Fruit fly (Drosophila melanogaster) whole organism, embryonic: Measurements from ENCODE around the gene TTLL5.
A peak's percentile ranks its signal among the peaks of the same experiment; 100 is the strongest.

Experiments used
- ATbp ChIP-seq: fragments of 200-800 bp; sonication (Bioruptor generic); optimal IDR thresholded peaks from 2 replicates; lab custom pipeline; 2017; ENCODE audit warnings: missing biosample characterization, mild to moderate bottlenecking, missing genetic modification characterization, missing genetic modification reagents
- Atf6 ChIP-seq: fragments of 200-800 bp; sonication (Bioruptor generic); IDR thresholded peaks from 2 replicates; pipeline ENCODE4 v1.3.6; 2022; ENCODE audit warnings: missing biosample characterization, missing genetic modification characterization
- C15 ChIP-seq: fragments of 200-800 bp; sonication (Bioruptor generic); IDR thresholded peaks from 3 replicates; pipeline ENCODE4 v1.3.6; 2022; ENCODE audit warnings: missing biosample characterization, missing genetic modification characterization
- CG10959 ChIP-seq: fragments of 200-800 bp; sonication (Bioruptor generic); IDR thresholded peaks from 2 replicates; pipeline ENCODE4 v1.3.6; 2022; ENCODE audit warnings: missing biosample characterization, missing genetic modification characterization
- CG11560 ChIP-seq: fragments of 200-800 bp; sonication (Bioruptor generic); IDR thresholded peaks from 3 replicates; pipeline ENCODE4 v1.3.6; 2022; ENCODE audit warnings: missing biosample characterization, missing genetic modification characterization
- CG12219 ChIP-seq: fragments of 200-800 bp; sonication (Bioruptor generic); optimal IDR thresholded peaks from 3 replicates; lab custom pipeline; 2018; ENCODE audit warnings: missing biosample characterization, mild to moderate bottlenecking, missing genetic modification characterization
- CG12659 ChIP-seq: fragments of 200-800 bp; sonication (Bioruptor generic); optimal IDR thresholded peaks from 3 replicates; lab custom pipeline; 2017; ENCODE audit warnings: mild to moderate bottlenecking, missing biosample characterization, missing genetic modification reagents, missing genetic modification characterization
- CG12744 ChIP-seq: fragments of 200-800 bp; sonication (Bioruptor generic); optimal IDR thresholded peaks from 2 replicates; lab custom pipeline; 2016; ENCODE audit warnings: missing biosample characterization, missing genetic modification characterization
- CG13894 ChIP-seq: fragments of 200-800 bp; sonication (Bioruptor generic); optimal IDR thresholded peaks from 3 replicates; lab custom pipeline; 2018; ENCODE audit warnings: missing biosample characterization, mild to moderate bottlenecking, missing genetic modification characterization, moderate library complexity
- CG15514 ChIP-seq: fragments of 200-800 bp; sonication (Bioruptor generic); optimal IDR thresholded peaks from 3 replicates; lab custom pipeline; 2017; ENCODE audit warnings: missing biosample characterization, missing genetic modification characterization, mild to moderate bottlenecking, moderate library complexity, missing genetic modification reagents
- CG1647 ChIP-seq: fragments of 200-800 bp; sonication (Bioruptor generic); optimal IDR thresholded peaks from 3 replicates; lab custom pipeline; 2016; ENCODE audit warnings: missing biosample characterization, missing genetic modification characterization
- CG17829 ChIP-seq: fragments of 200-800 bp; optimal IDR thresholded peaks from 2 replicates; lab custom pipeline; 2019; ENCODE audit warnings: missing biosample characterization, mild to moderate bottlenecking, missing genetic modification characterization, moderate library complexity
- CG30431 ChIP-seq: fragments of 200-800 bp; sonication (Bioruptor generic); optimal IDR thresholded peaks from 2 replicates; lab custom pipeline; 2017; ENCODE audit warnings: missing biosample characterization, missing genetic modification characterization
- CG34376 ChIP-seq: fragments of 200-800 bp; sonication (Bioruptor generic); optimal IDR thresholded peaks from 2 replicates; lab custom pipeline; 2018; ENCODE audit warnings: missing biosample characterization, mild to moderate bottlenecking, missing genetic modification characterization
- CG42726 ChIP-seq: fragments of 200-800 bp; sonication (Bioruptor generic); IDR thresholded peaks from 2 replicates; pipeline ENCODE4 v1.3.6; 2022; ENCODE audit warnings: missing biosample characterization, missing genetic modification characterization; ENCODE audit not compliant: partially characterized antibody
- CG4282 ChIP-seq: fragments of 200-800 bp; sonication (Bioruptor generic); optimal IDR thresholded peaks from 2 replicates; lab custom pipeline; 2016; ENCODE audit warnings: missing biosample characterization, missing genetic modification characterization
- CG6791 ChIP-seq: fragments of 200-800 bp; sonication (Bioruptor generic); IDR thresholded peaks from 3 replicates; pipeline ENCODE4 v1.3.6; 2022; ENCODE audit warnings: missing biosample characterization, missing genetic modification characterization; ENCODE audit not compliant: partially characterized antibody
- CG8089 ChIP-seq: fragments of 200-800 bp; sonication (Bioruptor generic); optimal IDR thresholded peaks from 3 replicates; lab custom pipeline; 2016; ENCODE audit warnings: missing biosample characterization, missing genetic modification characterization
- CG8281 ChIP-seq: fragments of 200-800 bp; sonication (Bioruptor generic); optimal IDR thresholded peaks from 2 replicates; lab custom pipeline; 2018; ENCODE audit warnings: missing biosample characterization, mild to moderate bottlenecking, missing genetic modification characterization, moderate library complexity
- CG8290 ChIP-seq, 3 experiments: fragments of 200-800 bp; sonication (Bioruptor generic); optimal IDR thresholded peaks; 2 replicates each; lab custom pipeline; 2016 to 2019; ENCODE audit warnings: missing biosample characterization in 3 of 3, missing genetic modification characterization in 3 of 3, mild to moderate bottlenecking in 2 of 3, moderate library complexity in 1 of 3
- CG8359 ChIP-seq: fragments of 200-800 bp; sonication (Bioruptor generic); optimal IDR thresholded peaks from 2 replicates; lab custom pipeline; 2017; ENCODE audit warnings: missing biosample characterization, mild to moderate bottlenecking, missing genetic modification characterization, borderline replicate concordance
- HLH3B ChIP-seq: fragments of 200-800 bp; sonication (Bioruptor generic); IDR thresholded peaks from 2 replicates; pipeline ENCODE4 v1.3.6; 2022; ENCODE audit warnings: missing biosample characterization, missing genetic modification characterization
- HLHmδ ChIP-seq: fragments of 200-800 bp; sonication (Bioruptor generic); optimal IDR thresholded peaks from 2 replicates; lab custom pipeline; 2018; ENCODE audit warnings: missing biosample characterization, mild to moderate bottlenecking, missing genetic modification characterization, moderate library complexity
- HmgD ChIP-seq: fragments of 200-800 bp; sonication (Bioruptor generic); optimal IDR thresholded peaks from 3 replicates; lab custom pipeline; 2016; ENCODE audit warnings: missing biosample characterization, missing genetic modification characterization
- Hr51 ChIP-seq, 2 experiments: fragments of 200-800 bp; sonication (Bioruptor generic); optimal IDR thresholded peaks; 2 replicates in 1 of 2; 3 replicates in 1 of 2; lab custom pipeline; 2016 to 2018; ENCODE audit warnings: missing biosample characterization in 2 of 2, missing genetic modification characterization in 2 of 2, mild to moderate bottlenecking in 1 of 2, moderate library complexity in 1 of 2
- Myb ChIP-seq: fragments of 200-800 bp; sonication (Bioruptor generic); optimal IDR thresholded peaks from 2 replicates; lab custom pipeline; 2016; ENCODE audit warnings: missing biosample characterization, missing genetic modification characterization
- NFAT ChIP-seq: fragments of 200-800 bp; sonication (Bioruptor generic); IDR thresholded peaks from 2 replicates; pipeline ENCODE4 v1.3.6; 2022; ENCODE audit warnings: missing biosample characterization, missing genetic modification characterization
- Six4 ChIP-seq: fragments of 200-800 bp; sonication (Bioruptor generic); optimal IDR thresholded peaks from 2 replicates; lab custom pipeline; 2016; ENCODE audit warnings: missing biosample characterization, missing genetic modification characterization
- Sox102F ChIP-seq: fragments of 200-800 bp; sonication (Bioruptor generic); optimal IDR thresholded peaks from 2 replicates; lab custom pipeline; 2018; ENCODE audit warnings: missing biosample characterization, mild to moderate bottlenecking, missing genetic modification characterization, moderate library complexity
- Ssrp ChIP-seq: fragments of 200-800 bp; sonication (Bioruptor generic); optimal IDR thresholded peaks from 2 replicates; lab custom pipeline; 2018; ENCODE audit warnings: missing biosample characterization, mild to moderate bottlenecking, missing genetic modification characterization, moderate library complexity
- Xrp1 ChIP-seq: fragments of 200-800 bp; sonication (Bioruptor generic); IDR thresholded peaks from 2 replicates; pipeline ENCODE4 v1.3.6; 2022; ENCODE audit warnings: missing biosample characterization, missing genetic modification characterization
- YL-1 ChIP-seq: fragments of 200-800 bp; sonication (Bioruptor generic); optimal IDR thresholded peaks from 3 replicates; lab custom pipeline; 2017; ENCODE audit warnings: missing biosample characterization, mild to moderate bottlenecking, missing genetic modification characterization
- ac ChIP-seq: fragments of 200-800 bp; sonication (Bioruptor generic); optimal IDR thresholded peaks from 3 replicates; lab custom pipeline; 2017; ENCODE audit warnings: missing biosample characterization, mild to moderate bottlenecking, missing genetic modification characterization
- aop ChIP-seq: fragments of 200-800 bp; sonication (Bioruptor generic); IDR thresholded peaks from 2 replicates; pipeline ENCODE4 v1.3.6; 2022; ENCODE audit warnings: missing biosample characterization, missing genetic modification characterization
- bbx ChIP-seq: fragments of 200-800 bp; sonication (Bioruptor generic); IDR thresholded peaks from 2 replicates; pipeline ENCODE4 v1.3.6; 2022; ENCODE audit warnings: missing biosample characterization, missing genetic modification characterization; ENCODE audit not compliant: partially characterized antibody
- bsh ChIP-seq, 2 experiments: fragments of 200-800 bp; sonication (Bioruptor generic); optimal IDR thresholded peaks; 2 replicates each; lab custom pipeline; 2017 to 2018; ENCODE audit warnings: mild to moderate bottlenecking in 2 of 2, missing biosample characterization in 2 of 2, missing genetic modification characterization in 2 of 2, moderate library complexity in 1 of 2
- cas ChIP-seq: fragments of 200-800 bp; sonication (Bioruptor generic); IDR thresholded peaks from 2 replicates; pipeline ENCODE4 v1.3.6; 2022; ENCODE audit warnings: missing biosample characterization, missing genetic modification characterization
- chinmo ChIP-seq: fragments of 200-800 bp; sonication (Bioruptor generic); IDR thresholded peaks from 4 replicates; pipeline ENCODE4 v1.3.6; 2022; ENCODE audit warnings: missing biosample characterization, missing genetic modification characterization; ENCODE audit not compliant: partially characterized antibody
- chm ChIP-seq: fragments of 200-800 bp; sonication (Bioruptor generic); IDR thresholded peaks from 2 replicates; pipeline ENCODE4 v1.3.6; 2022; ENCODE audit warnings: missing biosample characterization, missing genetic modification characterization
- crc ChIP-seq: fragments of 200-800 bp; sonication (Bioruptor generic); optimal IDR thresholded peaks from 2 replicates; lab custom pipeline; 2016; ENCODE audit warnings: missing biosample characterization, missing genetic modification characterization
- dm ChIP-seq: fragments of 200-800 bp; sonication (Bioruptor generic); optimal IDR thresholded peaks from 3 replicates; lab custom pipeline; 2016; ENCODE audit warnings: missing biosample characterization, missing genetic modification characterization
- inv ChIP-seq: fragments of 200-800 bp; sonication (Bioruptor generic); IDR thresholded peaks from 2 replicates; pipeline ENCODE4 v1.3.6; 2022; ENCODE audit warnings: missing biosample characterization, missing genetic modification characterization; ENCODE audit not compliant: partially characterized antibody
- mld ChIP-seq: fragments of 200-800 bp; sonication (Bioruptor generic); IDR thresholded peaks from 3 replicates; pipeline ENCODE4 v1.3.6; 2022; ENCODE audit warnings: missing biosample characterization, missing genetic modification characterization; ENCODE audit not compliant: partially characterized antibody
- nau ChIP-seq: fragments of 200-800 bp; sonication (Bioruptor generic); optimal IDR thresholded peaks from 3 replicates; lab custom pipeline; 2017; ENCODE audit warnings: missing biosample characterization, mild to moderate bottlenecking, missing genetic modification characterization, missing genetic modification reagents
- pnt ChIP-seq: fragments of 200-800 bp; sonication (Bioruptor generic); optimal IDR thresholded peaks from 3 replicates; lab custom pipeline; 2016; ENCODE audit warnings: missing biosample characterization, missing genetic modification characterization
- salm ChIP-seq: fragments of 200-800 bp; sonication (Bioruptor generic); optimal IDR thresholded peaks from 2 replicates; lab custom pipeline; 2018; ENCODE audit warnings: missing biosample characterization, mild to moderate bottlenecking, missing genetic modification characterization
- sug ChIP-seq: fragments of 200-800 bp; optimal IDR thresholded peaks from 2 replicates; lab custom pipeline; 2019; ENCODE audit warnings: missing biosample characterization, mild to moderate bottlenecking, missing genetic modification characterization, moderate library complexity
- vfl ChIP-seq: fragments of 200-800 bp; sonication (Bioruptor generic); optimal IDR thresholded peaks from 2 replicates; lab custom pipeline; 2016; ENCODE audit warnings: missing biosample characterization, missing genetic modification characterization

The TTLL5 gene

DNA sequence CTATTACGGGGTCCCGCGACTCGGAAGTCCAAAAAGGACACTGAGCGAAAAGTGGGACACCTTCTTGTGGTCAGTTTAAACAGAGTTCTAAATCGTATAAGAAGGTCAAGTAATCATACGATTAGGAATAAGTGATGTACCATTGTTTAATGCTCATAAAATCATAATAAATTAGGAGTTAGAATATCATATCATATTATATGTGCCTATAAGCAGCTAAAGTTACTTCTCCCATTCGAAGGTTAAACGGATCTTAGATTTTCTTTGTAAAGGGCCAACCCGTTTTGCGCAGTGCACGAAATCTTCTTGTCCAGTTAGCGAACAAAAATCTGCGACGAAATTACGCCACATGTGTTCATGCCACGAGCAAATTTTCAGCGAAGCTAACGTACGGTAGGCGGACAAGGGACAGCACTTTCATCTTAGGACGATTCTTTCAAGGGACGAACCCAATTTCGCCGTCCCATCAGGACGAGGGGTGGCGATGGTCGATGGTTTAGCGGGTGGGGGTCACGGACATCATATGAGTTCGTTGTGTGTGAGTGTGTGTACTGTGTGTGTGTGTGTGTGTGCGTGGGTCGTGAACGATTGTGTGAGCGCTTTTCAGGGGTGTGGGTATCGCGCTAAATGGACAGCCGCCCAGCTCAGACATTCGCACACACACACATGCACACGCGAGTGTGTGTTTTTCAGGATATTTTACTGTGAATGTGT lies 45.7 kb upstream of the TTLL5 start (continued):
- TF ChIP-seq CG12219 (GFP tag; lab: Kevin White, UChicago) = peak; percentile 26
- TF ChIP-seq salm = no peak
- TF ChIP-seq Atf6 (GFP tag; lab: Robert Waterston, UW) = 0 out of 2 replicates have a peak, but pooled peaks have one; percentile 28
- TF ChIP-seq Sox102F (GFP tag; lab: Kevin White, UChicago) = peak; percentile 41
- TF ChIP-seq CG12744 (GFP tag; lab: Kevin White, UChicago) = no peak
- TF ChIP-seq CG13894 (tag; lab: Kevin White, UChicago) = no peak
- TF ChIP-seq Six4 (GFP tag; lab: Kevin White, UChicago) = no peak
- peak; percentile 20 for TF ChIP-seq pnt (GFP tag; lab: Kevin White, UChicago)
- TF ChIP-seq CG30431 = no peak
- no peak for TF ChIP-seq mld (GFP tag; lab: Robert Waterston, UW)
- no peak for TF ChIP-seq CG11560
- peak; percentile 41 for TF ChIP-seq CG34376 (GFP tag; lab: Kevin White, UChicago)
- no peak for TF ChIP-seq C15
- TF ChIP-seq CG8281 = no peak
- no peak for TF ChIP-seq CG8290 (GFP tag; optimal IDR thresholded peaks at IDR 0.05; lab: Kevin White, UChicago)
- TF ChIP-seq CG8290 (tag; optimal IDR thresholded peaks at IDR 0.05; lab: Kevin White, UChicago) = peak in 1 of 2 experiments; percentile 29
- TF ChIP-seq vfl (GFP tag; lab: Kevin White, UChicago) = no peak
- no peak for TF ChIP-seq NFAT (GFP tag; lab: Robert Waterston, UW)
- TF ChIP-seq CG42726 = no peak
- no peak for TF ChIP-seq aop
- peak; percentile 23 for TF ChIP-seq sug (tag; lab: Kevin White, UChicago)
- TF ChIP-seq bsh (GFP tag; optimal IDR thresholded peaks at IDR 0.05; lab: Kevin White, UChicago) = peak in 1 of 2 experiments; percentile 48
- TF ChIP-seq CG6791 (GFP tag; lab: Robert Waterston, UW) = no peak
- peak in 1 of 2 experiments; percentile 52 for TF ChIP-seq Hr51 (GFP tag; optimal IDR thresholded peaks at IDR 0.05; lab: Kevin White, UChicago)
- TF ChIP-seq YL-1 (GFP tag; lab: Kevin White, UChicago) = no peak
- TF ChIP-seq CG15514 = peak; percentile 14
- no peak for TF ChIP-seq CG1647 (GFP tag; lab: Kevin White, UChicago)
- TF ChIP-seq cas (GFP tag; lab: Robert Waterston, UW) = no peak
- no peak for TF ChIP-seq crc (GFP tag; lab: Kevin White, UChicago)
- TF ChIP-seq CG17829 (tag; lab: Kevin White, UChicago) = peak; percentile 13
- peak; percentile 51; the same call in 1 of the 2 replicates for TF ChIP-seq Xrp1
- no peak for TF ChIP-seq ATbp (GFP tag; lab: Kevin White, UChicago)
- peak; percentile 19 for TF ChIP-seq CG12659 (GFP tag; lab: Kevin White, UChicago)
- no peak for TF ChIP-seq chm (GFP tag; lab: Robert Waterston, UW)
- TF ChIP-seq Ssrp = peak; percentile 31
- no peak for TF ChIP-seq dm
- TF ChIP-seq HmgD (GFP tag; lab: Kevin White, UChicago) = no peak
- TF ChIP-seq Myb (GFP tag; lab: Kevin White, UChicago) = no peak
- TF ChIP-seq CG4282 (GFP tag; lab: Kevin White, UChicago) = no peak
- TF ChIP-seq CG8089 (GFP tag; lab: Kevin White, UChicago) = no peak
- TF ChIP-seq CG10959 (GFP tag; lab: Robert Waterston, UW) = no peak
- TF ChIP-seq bbx (GFP tag; lab: Robert Waterston, UW) = no peak
- TF ChIP-seq CG8359 = no peak
- TF ChIP-seq HLHmδ (GFP tag; lab: Kevin White, UChicago) = no peak
- TF ChIP-seq ac = no peak
- no peak for TF ChIP-seq inv (GFP tag; lab: Robert Waterston, UW)
- TF ChIP-seq HLH3B (GFP tag; lab: Robert Waterston, UW) = no peak
- TF ChIP-seq nau (GFP tag; lab: Kevin White, UChicago) = peak; percentile 22
- no peak for TF ChIP-seq chinmo (GFP tag; lab: Robert Waterston, UW)
